Fruit fly (Drosophila melanogaster) whole organism, embryonic: ENCODE measurements around the gene dnc.

Experiments used
- CG10431 ChIP-seq: fragments of 200-800 bp; sonication (Bioruptor generic); optimal IDR thresholded peaks from 3 replicates; lab custom pipeline; 2018; ENCODE audit warnings: missing biosample characterization, mild to moderate bottlenecking, missing genetic modification characterization
- CG10543 ChIP-seq: fragments of 200-800 bp; sonication (Bioruptor generic); optimal IDR thresholded peaks from 3 replicates; lab custom pipeline; 2017; ENCODE audit warnings: missing biosample characterization, mild to moderate bottlenecking, missing genetic modification characterization, moderate library complexity
- CG13296 ChIP-seq: fragments of 200-800 bp; sonication (Bioruptor generic); optimal IDR thresholded peaks from 3 replicates; lab custom pipeline; 2018; ENCODE audit warnings: missing biosample characterization, mild to moderate bottlenecking, missing genetic modification characterization
- CG13894 ChIP-seq: fragments of 200-800 bp; sonication (Bioruptor generic); optimal IDR thresholded peaks from 3 replicates; lab custom pipeline; 2018; ENCODE audit warnings: missing biosample characterization, mild to moderate bottlenecking, missing genetic modification characterization, moderate library complexity
- CG14667 ChIP-seq: fragments of 200-800 bp; sonication (Bioruptor generic); IDR thresholded peaks from 2 replicates; pipeline ENCODE4 v1.3.6; 2022; ENCODE audit warnings: missing biosample characterization, missing genetic modification characterization
- CG17385 ChIP-seq: fragments of 200-800 bp; sonication (Bioruptor generic); optimal IDR thresholded peaks from 3 replicates; lab custom pipeline; 2018; ENCODE audit warnings: missing biosample characterization, mild to moderate bottlenecking, missing genetic modification characterization
- CG17568 ChIP-seq: fragments of 200-800 bp; sonication (Bioruptor generic); optimal IDR thresholded peaks from 2 replicates; lab custom pipeline; 2018; ENCODE audit warnings: missing biosample characterization, mild to moderate bottlenecking, missing genetic modification characterization, moderate library complexity
- CG17802 ChIP-seq: fragments of 200-800 bp; sonication (Bioruptor generic); optimal IDR thresholded peaks from 2 replicates; lab custom pipeline; 2018; ENCODE audit warnings: missing biosample characterization, mild to moderate bottlenecking, missing genetic modification characterization, moderate library complexity
- CG1832 ChIP-seq: fragments of 200-800 bp; sonication (Bioruptor generic); optimal IDR thresholded peaks from 2 replicates; lab custom pipeline; 2017; ENCODE audit warnings: missing biosample characterization, mild to moderate bottlenecking, missing genetic modification characterization, inconsistent platforms
- CG18764 ChIP-seq: fragments of 200-800 bp; sonication (Bioruptor generic); optimal IDR thresholded peaks from 3 replicates; lab custom pipeline; 2016; ENCODE audit warnings: missing biosample characterization, missing genetic modification characterization
- CG2120 ChIP-seq: fragments of 200-800 bp; sonication (Bioruptor generic); optimal IDR thresholded peaks from 3 replicates; lab custom pipeline; 2016; ENCODE audit warnings: missing biosample characterization, missing genetic modification characterization
- CG2712 ChIP-seq: fragments of 200-800 bp; optimal IDR thresholded peaks from 3 replicates; lab custom pipeline; 2019; ENCODE audit warnings: missing biosample characterization, mild to moderate bottlenecking, missing genetic modification characterization, moderate library complexity
- CG31224 ChIP-seq: fragments of 200-800 bp; sonication (Bioruptor generic); IDR thresholded peaks from 2 replicates; pipeline ENCODE4 v1.3.6; 2022; ENCODE audit warnings: missing biosample characterization, missing genetic modification characterization
- CG32532 ChIP-seq: fragments of 200-800 bp; sonication (Bioruptor generic); IDR thresholded peaks from 2 replicates; pipeline ENCODE4 v1.3.6; 2022; ENCODE audit warnings: missing biosample characterization, missing genetic modification characterization
- CG33557 ChIP-seq: fragments of 200-800 bp; sonication (Bioruptor generic); optimal IDR thresholded peaks from 2 replicates; lab custom pipeline; 2019; ENCODE audit warnings: missing biosample characterization, mild to moderate bottlenecking, missing genetic modification characterization, moderate library complexity
- CG34422 ChIP-seq: fragments of 200-800 bp; sonication (Bioruptor generic); IDR thresholded peaks from 3 replicates; pipeline ENCODE4 v1.3.6; 2022; ENCODE audit warnings: missing biosample characterization, missing genetic modification characterization
- CG4328 ChIP-seq: fragments of 200-800 bp; sonication (Bioruptor generic); optimal IDR thresholded peaks from 3 replicates; lab custom pipeline; 2017; ENCODE audit warnings: missing biosample characterization, missing genetic modification reagents, missing genetic modification characterization
- CG4730 ChIP-seq: fragments of 200-800 bp; sonication (Bioruptor generic); IDR thresholded peaks from 2 replicates; pipeline ENCODE4 v1.3.6; 2022; ENCODE audit warnings: missing biosample characterization, missing genetic modification characterization
- CG7745 ChIP-seq: fragments of 200-800 bp; sonication (Bioruptor generic); optimal IDR thresholded peaks from 2 replicates; lab custom pipeline; 2018; ENCODE audit warnings: missing biosample characterization, mild to moderate bottlenecking, missing genetic modification characterization, moderate library complexity
- CG7987 ChIP-seq: fragments of 200-800 bp; sonication (Bioruptor generic); optimal IDR thresholded peaks from 2 replicates; lab custom pipeline; 2018; ENCODE audit warnings: missing biosample characterization, mild to moderate bottlenecking, missing genetic modification characterization, moderate library complexity
- CG8290 ChIP-seq, 3 experiments: fragments of 200-800 bp; sonication (Bioruptor generic); optimal IDR thresholded peaks; 2 replicates each; lab custom pipeline; 2016 to 2019; ENCODE audit warnings: missing biosample characterization in 3 of 3, missing genetic modification characterization in 3 of 3, mild to moderate bottlenecking in 2 of 3, moderate library complexity in 1 of 3
- Ets97D ChIP-seq: fragments of 200-800 bp; sonication (Bioruptor generic); optimal IDR thresholded peaks from 3 replicates; lab custom pipeline; 2016; ENCODE audit warnings: missing biosample characterization, missing genetic modification characterization
- Jarid2 ChIP-seq: fragments of 200-800 bp; sonication (Bioruptor generic); optimal IDR thresholded peaks from 3 replicates; lab custom pipeline; 2017; ENCODE audit warnings: mild to moderate bottlenecking, missing biosample characterization, missing genetic modification reagents, missing genetic modification characterization
- Lpt ChIP-seq: fragments of >200 bp; optimal IDR thresholded peaks from 2 replicates; lab custom pipeline; 2018; ENCODE audit warnings: missing biosample characterization, missing genetic modification characterization
- Mad ChIP-seq: fragments of 200-800 bp; sonication (Bioruptor generic); optimal IDR thresholded peaks from 2 replicates; lab custom pipeline; 2016; ENCODE audit warnings: missing biosample characterization, missing genetic modification characterization
- Max ChIP-seq: fragments of 200-800 bp; sonication (Bioruptor generic); optimal IDR thresholded peaks from 2 replicates; lab custom pipeline; 2016; ENCODE audit warnings: missing biosample characterization, mild to moderate bottlenecking, missing genetic modification characterization
- Med ChIP-seq: fragments of 200-800 bp; sonication (Bioruptor generic); peaks from one replicate; lab custom pipeline; 2016; ENCODE audit warnings: missing biosample characterization, missing genetic modification characterization, mild to moderate bottlenecking, inconsistent platforms, moderate library complexity
- Oaz ChIP-seq: fragments of 200-800 bp; sonication (Bioruptor generic); IDR thresholded peaks from 2 replicates; pipeline ENCODE4 v1.3.6; 2022; ENCODE audit warnings: missing biosample characterization, missing genetic modification characterization
- Scr ChIP-seq: fragments of 200-800 bp; sonication (Bioruptor generic); IDR thresholded peaks from 2 replicates; pipeline ENCODE4 v1.3.6; 2022; ENCODE audit warnings: missing biosample characterization, missing genetic modification characterization; ENCODE audit not compliant: partially characterized antibody
- Taf1 ChIP-seq: fragments of 200-800 bp; sonication (Bioruptor generic); IDR thresholded peaks from 2 replicates; pipeline ENCODE4 v1.3.6; 2022; ENCODE audit warnings: missing biosample characterization, missing genetic modification characterization
- Xrp1 ChIP-seq: fragments of 200-800 bp; sonication (Bioruptor generic); IDR thresholded peaks from 2 replicates; pipeline ENCODE4 v1.3.6; 2022; ENCODE audit warnings: missing biosample characterization, missing genetic modification characterization
- bbx ChIP-seq: fragments of 200-800 bp; sonication (Bioruptor generic); IDR thresholded peaks from 2 replicates; pipeline ENCODE4 v1.3.6; 2022; ENCODE audit warnings: missing biosample characterization, missing genetic modification characterization; ENCODE audit not compliant: partially characterized antibody
- chm ChIP-seq: fragments of 200-800 bp; sonication (Bioruptor generic); IDR thresholded peaks from 2 replicates; pipeline ENCODE4 v1.3.6; 2022; ENCODE audit warnings: missing biosample characterization, missing genetic modification characterization
- crp ChIP-seq, 2 experiments: fragments of 200-800 bp; sonication (Bioruptor generic); optimal IDR thresholded peaks; 2 replicates in 1 of 2; 3 replicates in 1 of 2; lab custom pipeline; 2017; ENCODE audit warnings: missing biosample characterization in 2 of 2, missing genetic modification characterization in 2 of 2, mild to moderate bottlenecking in 1 of 2, moderate library complexity in 1 of 2
- dati ChIP-seq: fragments of 200-800 bp; sonication (Bioruptor generic); IDR thresholded peaks from 2 replicates; pipeline ENCODE4 v1.3.6; 2022; ENCODE audit warnings: missing biosample characterization, missing genetic modification characterization
- ewg ChIP-seq: fragments of 200-800 bp; sonication (Bioruptor generic); optimal IDR thresholded peaks from 3 replicates; lab custom pipeline; 2017; ENCODE audit warnings: mild to moderate bottlenecking, missing biosample characterization, missing genetic modification reagents, missing genetic modification characterization
- fd3F ChIP-seq: fragments of 200-800 bp; sonication (Bioruptor generic); optimal IDR thresholded peaks from 2 replicates; lab custom pipeline; 2018; ENCODE audit warnings: missing biosample characterization, mild to moderate bottlenecking, missing genetic modification characterization, moderate library complexity
- fd96Cb ChIP-seq: fragments of 200-800 bp; sonication (Bioruptor generic); optimal IDR thresholded peaks from 2 replicates; lab custom pipeline; 2018; ENCODE audit warnings: missing biosample characterization, mild to moderate bottlenecking, missing genetic modification characterization, moderate library complexity
- gcm2 ChIP-seq: fragments of 200-800 bp; sonication (Bioruptor generic); optimal IDR thresholded peaks from 2 replicates; lab custom pipeline; 2016; ENCODE audit warnings: missing biosample characterization, missing genetic modification characterization
- ind ChIP-seq: fragments of 200-800 bp; sonication (Bioruptor generic); optimal IDR thresholded peaks from 3 replicates; lab custom pipeline; 2016; ENCODE audit warnings: missing biosample characterization, missing genetic modification characterization
- kay ChIP-seq: fragments of 200-800 bp; sonication (Bioruptor generic); optimal IDR thresholded peaks from 2 replicates; lab custom pipeline; 2016; ENCODE audit warnings: missing biosample characterization, missing genetic modification characterization
- lab ChIP-seq: fragments of 200-800 bp; sonication (Bioruptor generic); optimal IDR thresholded peaks from 3 replicates; lab custom pipeline; 2017; ENCODE audit warnings: missing biosample characterization, missing genetic modification characterization, mild to moderate bottlenecking, moderate library complexity, missing genetic modification reagents
- scrt ChIP-seq: fragments of 200-800 bp; sonication (Bioruptor generic); optimal IDR thresholded peaks from 2 replicates; lab custom pipeline; 2018; ENCODE audit warnings: missing biosample characterization, mild to moderate bottlenecking, missing genetic modification characterization, moderate library complexity
- sens ChIP-seq: fragments of 200-800 bp; sonication (Bioruptor generic); peaks from one replicate; lab custom pipeline; 2016; ENCODE audit warnings: missing biosample characterization, missing genetic modification characterization
- sens-2 ChIP-seq: fragments of 200-800 bp; sonication (Bioruptor generic); IDR thresholded peaks from 2 replicates; pipeline ENCODE4 v1.3.6; 2022; ENCODE audit warnings: missing biosample characterization, missing genetic modification characterization
- sqz ChIP-seq: fragments of 200-800 bp; sonication (Bioruptor generic); optimal IDR thresholded peaks from 3 replicates; lab custom pipeline; 2018; ENCODE audit warnings: missing biosample characterization, mild to moderate bottlenecking, missing genetic modification characterization
- vnd ChIP-seq: fragments of 200-800 bp; sonication (Bioruptor generic); IDR thresholded peaks from 3 replicates; pipeline ENCODE4 v1.3.6; 2022; ENCODE audit warnings: missing biosample characterization, missing genetic modification characterization; ENCODE audit not compliant: partially characterized antibody
- vvl ChIP-seq: fragments of 200-800 bp; sonication (Bioruptor generic); IDR thresholded peaks from 2 replicates; pipeline ENCODE4 v1.3.6; 2022; ENCODE audit warnings: missing biosample characterization, missing genetic modification characterization
- z ChIP-seq: fragments of 200-800 bp; sonication (Bioruptor generic); IDR thresholded peaks from 3 replicates; pipeline ENCODE4 v1.3.6; 2022; ENCODE audit warnings: missing biosample characterization, missing genetic modification characterization

The dnc gene

DNA sequence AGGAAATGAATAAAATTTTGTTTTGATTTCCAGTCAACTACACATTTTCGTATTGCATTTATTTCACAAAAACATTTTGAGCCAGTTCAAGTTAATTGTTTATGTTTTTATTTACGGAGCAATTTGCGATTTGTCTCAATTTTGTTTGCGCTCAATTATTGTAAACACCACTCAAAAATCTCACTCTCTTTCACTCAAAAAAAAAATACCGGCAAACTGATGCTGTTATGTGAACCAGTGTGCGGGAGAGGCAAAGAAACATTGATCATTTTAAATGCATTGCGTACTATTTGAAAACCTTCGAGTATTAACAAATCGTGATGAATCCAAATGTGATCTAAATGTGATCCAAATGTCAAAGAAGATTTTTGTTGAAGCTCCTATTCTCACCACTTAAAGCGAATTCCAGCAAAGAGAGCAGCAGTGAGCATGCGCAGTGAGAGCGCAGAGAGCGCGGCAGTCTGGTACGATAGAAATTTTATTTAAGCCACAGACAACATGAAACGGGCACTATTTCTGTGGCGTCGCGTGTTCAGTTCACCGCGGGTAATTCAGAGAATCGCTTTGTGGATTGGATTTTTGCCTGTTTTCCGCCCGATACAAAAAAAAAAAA is 196.5 kb downstream of the dnc start, which contains the start of gene Myc (continued):
- no peak for TF ChIP-seq CG17802 (tag; lab: Kevin White, UChicago)
- no peak for TF ChIP-seq kay (GFP tag; lab: Kevin White, UChicago)
- no peak for TF ChIP-seq CG4730 (GFP tag; lab: Robert Waterston, UW)
- TF ChIP-seq Scr, result peak; percentile 23; the same call in 1 of the 2 replicates
- no peak for TF ChIP-seq Mad (GFP tag; lab: Kevin White, UChicago)
- no peak for TF ChIP-seq CG10431 (GFP tag; lab: Kevin White, UChicago)
- TF ChIP-seq fd96Cb (tag; lab: Kevin White, UChicago), result no peak
- no peak for TF ChIP-seq Oaz (GFP tag; lab: Robert Waterston, UW)
- no peak for TF ChIP-seq CG18764 (GFP tag; lab: Kevin White, UChicago)
- TF ChIP-seq CG33557 (GFP tag; lab: Kevin White, UChicago), result no peak
- TF ChIP-seq ewg (GFP tag; lab: Kevin White, UChicago), result peak; percentile 47
- TF ChIP-seq Med (GFP tag; lab: Kevin White, UChicago), result peak; percentile 78
- TF ChIP-seq vvl, result peak; percentile 50; the same call in 1 of the 2 replicates
- peak; percentile 82 for TF ChIP-seq chm (GFP tag; lab: Robert Waterston, UW)
- peak; percentile 10 for TF ChIP-seq CG13894
- peak; percentile 35 for TF ChIP-seq CG7987 (GFP tag; lab: Kevin White, UChicago)
- no peak for TF ChIP-seq crp (GFP tag; optimal IDR thresholded peaks at IDR 0.05; lab: Kevin White, UChicago)
- no peak for TF ChIP-seq fd3F (GFP tag; lab: Kevin White, UChicago)
- peak; percentile 45; the same call in 1 of the 2 replicates for TF ChIP-seq CG32532 (GFP tag; lab: Robert Waterston, UW)
- no peak for TF ChIP-seq CG31224 (GFP tag; lab: Robert Waterston, UW)
- no peak for TF ChIP-seq CG10543 (GFP tag; lab: Kevin White, UChicago)
- peak; percentile 19 for TF ChIP-seq lab
- TF ChIP-seq scrt (GFP tag; lab: Kevin White, UChicago), result no peak
- TF ChIP-seq CG1832 (GFP tag; lab: Kevin White, UChicago), result no peak
- no peak for TF ChIP-seq dati (GFP tag; lab: Robert Waterston, UW)
- TF ChIP-seq gcm2, result no peak
- peak; percentile 10 for TF ChIP-seq CG7745 (tag; lab: Kevin White, UChicago)
- no peak for TF ChIP-seq vnd
- peak; percentile 32 for TF ChIP-seq CG17568
- no peak for TF ChIP-seq CG8290 (GFP tag; optimal IDR thresholded peaks at IDR 0.05; lab: Kevin White, UChicago)
- TF ChIP-seq CG8290 (tag; optimal IDR thresholded peaks at IDR 0.05; lab: Kevin White, UChicago), result peak in 1 of 2 experiments; percentile 26
- TF ChIP-seq Taf1 (GFP tag; lab: Robert Waterston, UW), result 0 out of 2 replicates have a peak, but pooled peaks have one; percentile 26
- TF ChIP-seq z, result peak; percentile 96
- peak; percentile 27 for TF ChIP-seq CG17385 (GFP tag; lab: Kevin White, UChicago)
- peak; percentile 45; the same call in 1 of the 2 replicates for TF ChIP-seq bbx
- peak; percentile 83 for TF ChIP-seq sqz (GFP tag; lab: Kevin White, UChicago)
- no peak for TF ChIP-seq Xrp1
- no peak for TF ChIP-seq Ets97D (GFP tag; lab: Kevin White, UChicago)
- peak; percentile 57; the same call in 1 of the 3 replicates for TF ChIP-seq CG34422 (GFP tag; lab: Robert Waterston, UW)
- peak; percentile 7 for TF ChIP-seq CG13296 (GFP tag; lab: Kevin White, UChicago)
- TF ChIP-seq Jarid2 (GFP tag; lab: Kevin White, UChicago), result peak; percentile 89
- TF ChIP-seq Lpt, result no peak
- TF ChIP-seq ind (GFP tag; lab: Kevin White, UChicago), result no peak
- TF ChIP-seq CG2712 (tag; lab: Kevin White, UChicago), result no peak
- TF ChIP-seq sens-2 (GFP tag; lab: Robert Waterston, UW), result 0 out of 2 replicates have a peak, but pooled peaks have one; percentile 41
- TF ChIP-seq sens, result peak; percentile 86
- no peak for TF ChIP-seq CG14667 (GFP tag; lab: Robert Waterston, UW)
- TF ChIP-seq CG2120 (GFP tag; lab: Kevin White, UChicago), result peak; percentile 9
- no peak for TF ChIP-seq CG4328 (GFP tag; lab: Kevin White, UChicago)
- no peak for TF ChIP-seq Max (GFP tag; lab: Kevin White, UChicago)
